Fruit fly (Drosophila melanogaster): Measurements from ENCODE around the gene CG14362.

dm6 chr3R:13857339-13857738 is 2.1 kb upstream of the CG14362 start:
- TF ChIP-seq h (GFP tag; optimal IDR thresholded peaks at IDR 0.05) (no peak), ey (GFP tag; optimal IDR thresholded peaks at IDR 0.05) (no peak), usp (GFP tag; optimal IDR thresholded peaks at IDR 0.05) (no peak), CG9705 (GFP tag; optimal IDR thresholded peaks at IDR 0.05) (no peak), dmrt93B (GFP tag; optimal IDR thresholded peaks at IDR 0.05) (no peak), lola (GFP tag; optimal IDR thresholded peaks at IDR 0.05) (no peak), Dfd (GFP tag; optimal IDR thresholded peaks at IDR 0.05) (no peak), br (GFP tag; optimal IDR thresholded peaks at IDR 0.05) (no peak), GATAd (GFP tag; optimal IDR thresholded peaks at IDR 0.05) (no peak)
